Fruit fly (Drosophila melanogaster): ENCODE data around the gene ds.

The ds gene

DNA sequence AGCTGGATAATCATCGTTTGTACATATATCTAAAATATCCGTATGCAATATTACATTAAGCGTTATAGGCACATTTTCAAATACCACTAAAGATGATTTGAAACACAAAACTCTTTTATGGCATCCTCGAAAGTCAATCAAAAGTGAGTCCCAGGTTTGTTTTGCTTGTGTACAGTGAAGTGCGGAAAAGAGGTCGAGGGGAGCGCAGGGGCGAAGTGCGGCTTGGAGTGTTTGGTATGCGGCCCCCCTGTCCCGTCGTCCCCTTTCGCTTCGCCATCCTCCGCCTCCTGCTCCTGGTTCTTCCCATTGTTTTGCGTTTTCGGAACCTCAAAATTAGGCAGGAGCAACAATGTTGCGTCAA, 686 bp upstream of the ds start (continued):
- peak; percentile 99 for TF ChIP-seq Sox14 (GFP tag; optimal IDR thresholded peaks at IDR 0.05)
- peak; percentile 97 for TF ChIP-seq CG8632 (GFP tag; optimal IDR thresholded peaks at IDR 0.05)
- TF ChIP-seq Sox15 (GFP tag; optimal IDR thresholded peaks at IDR 0.05): peak; percentile 96
- TF ChIP-seq net (GFP tag; optimal IDR thresholded peaks at IDR 0.05): peak; percentile 98
- TF ChIP-seq Hr38 (GFP tag; optimal IDR thresholded peaks at IDR 0.05): peak; percentile 58
- TF ChIP-seq Sox102F (GFP tag; optimal IDR thresholded peaks at IDR 0.05): peak; percentile 99
- peak; percentile 99 for TF ChIP-seq CG7368 (GFP tag; optimal IDR thresholded peaks at IDR 0.05)
- TF ChIP-seq eg (GFP tag; IDR thresholded peaks at IDR 0.05): peak; percentile 96
- peak; percentile 98 for TF ChIP-seq Ets96B (tag; optimal IDR thresholded peaks at IDR 0.05)
- peak; percentile 99 for TF ChIP-seq CG31627 (GFP tag; optimal IDR thresholded peaks at IDR 0.05)
- TF ChIP-seq dac (GFP tag; optimal IDR thresholded peaks at IDR 0.05): peak; percentile 98
- TF ChIP-seq spab (GFP tag; optimal IDR thresholded peaks at IDR 0.05): peak; percentile 97
- TF ChIP-seq Hr4 (GFP tag; optimal IDR thresholded peaks at IDR 0.05): peak; percentile 98
- TF ChIP-seq Eip93F (GFP tag; optimal IDR thresholded peaks at IDR 0.05): peak; percentile 94
- peak; percentile 100 for TF ChIP-seq Eip78C (GFP tag)
- peak; percentile 99 for TF ChIP-seq Met (GFP tag; optimal IDR thresholded peaks at IDR 0.05)
- peak; percentile 99 for TF ChIP-seq esn (GFP tag; optimal IDR thresholded peaks at IDR 0.05)
- TF ChIP-seq Smox (GFP tag; optimal IDR thresholded peaks at IDR 0.05): peak; percentile 98
- peak; percentile 98 for TF ChIP-seq CG15336 (GFP tag; IDR thresholded peaks at IDR 0.05)
- TF ChIP-seq Gug (GFP tag; IDR thresholded peaks at IDR 0.05): peak; percentile 94
- TF ChIP-seq CG8119 (GFP tag; IDR thresholded peaks at IDR 0.05): peak; percentile 99
- TF ChIP-seq CG6276 (GFP tag; optimal IDR thresholded peaks at IDR 0.05): peak; percentile 97
- peak; percentile 13 for TF ChIP-seq fkh (GFP tag; optimal IDR thresholded peaks at IDR 0.05)
- peak; percentile 98 for TF ChIP-seq CG1621 (tag; optimal IDR thresholded peaks at IDR 0.05)
- peak; percentile 96 for TF ChIP-seq fd59A (GFP tag; optimal IDR thresholded peaks at IDR 0.05)
- peak; percentile 94 for TF ChIP-seq dsx (GFP tag; optimal IDR thresholded peaks at IDR 0.05; ENCODE audit: poor library complexity, severe bottlenecking)
- peak; percentile 98 for TF ChIP-seq acj6 (GFP tag; optimal IDR thresholded peaks at IDR 0.05)
- TF ChIP-seq CG6854 (GFP tag; optimal IDR thresholded peaks at IDR 0.05): peak; percentile 96
- TF ChIP-seq CG16779 (tag; optimal IDR thresholded peaks at IDR 0.05): peak; percentile 84
- peak; percentile 95 to 96 for TF ChIP-seq salr (GFP tag; optimal IDR thresholded peaks at IDR 0.05)
- peak; percentile 97 for TF ChIP-seq Ets21C (GFP tag; optimal IDR thresholded peaks at IDR 0.05)
- TF ChIP-seq CG11762 (GFP tag; optimal IDR thresholded peaks at IDR 0.05; ENCODE audit: insufficient read depth): peak; percentile 98
- TF ChIP-seq CG9139 (GFP tag; optimal IDR thresholded peaks at IDR 0.05): peak; percentile 88
- peak; percentile 99 for TF ChIP-seq lz (GFP tag; optimal IDR thresholded peaks at IDR 0.05)

DNA sequence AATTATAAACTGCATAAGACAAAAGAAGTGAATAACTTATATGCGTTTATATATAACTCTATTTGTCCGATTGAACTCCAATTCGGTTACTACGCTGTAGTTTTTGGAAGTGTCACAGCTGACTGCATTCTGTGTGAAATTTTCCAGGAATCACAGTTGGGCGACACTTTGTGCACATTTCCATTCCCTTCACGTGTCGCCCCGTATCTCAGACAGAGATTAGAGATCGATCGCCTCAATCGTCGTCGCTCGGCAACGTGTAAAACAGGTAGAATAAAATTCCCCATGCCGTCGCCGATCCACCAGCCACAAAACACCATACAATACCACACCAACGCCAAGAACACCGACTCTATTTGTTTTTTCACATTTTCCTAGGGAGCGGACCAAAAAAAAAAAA, 1.6 kb downstream of the ds start:
- no peak for TF ChIP-seq Eip78C (GFP tag)
- TF ChIP-seq Ets21C (GFP tag; optimal IDR thresholded peaks at IDR 0.05): no peak
- TF ChIP-seq Sox14 (GFP tag; optimal IDR thresholded peaks at IDR 0.05): no peak
- TF ChIP-seq lz (GFP tag; optimal IDR thresholded peaks at IDR 0.05): no peak
- TF ChIP-seq acj6 (GFP tag; optimal IDR thresholded peaks at IDR 0.05): no peak
- no peak for TF ChIP-seq CG3919 (GFP tag; optimal IDR thresholded peaks at IDR 0.05)
- no peak for TF ChIP-seq fkh (GFP tag; optimal IDR thresholded peaks at IDR 0.05)
- TF ChIP-seq CG32006 (GFP tag; optimal IDR thresholded peaks at IDR 0.05): no peak
- TF ChIP-seq CG1621 (tag; optimal IDR thresholded peaks at IDR 0.05): no peak
- no peak for TF ChIP-seq CG9139 (GFP tag; optimal IDR thresholded peaks at IDR 0.05)
- no peak for TF ChIP-seq achi (GFP tag; optimal IDR thresholded peaks at IDR 0.05)
- no peak for TF ChIP-seq OdsH (GFP tag; optimal IDR thresholded peaks at IDR 0.05)
- TF ChIP-seq CG10669 (GFP tag; optimal IDR thresholded peaks at IDR 0.05): no peak
- TF ChIP-seq CG16779 (tag; optimal IDR thresholded peaks at IDR 0.05): no peak
- TF ChIP-seq pdm3 (GFP tag; optimal IDR thresholded peaks at IDR 0.05): no peak
- no peak for TF ChIP-seq Eip75B (GFP tag; optimal IDR thresholded peaks at IDR 0.05)
- TF ChIP-seq dac (GFP tag; optimal IDR thresholded peaks at IDR 0.05): no peak
- no peak for TF ChIP-seq CG8119 (GFP tag; IDR thresholded peaks at IDR 0.05)
- no peak for TF ChIP-seq vri (GFP tag; optimal IDR thresholded peaks at IDR 0.05)
